Fruit fly (Drosophila melanogaster): ENCODE measurements around the gene CG6125.

Gene CG6125

DNA sequence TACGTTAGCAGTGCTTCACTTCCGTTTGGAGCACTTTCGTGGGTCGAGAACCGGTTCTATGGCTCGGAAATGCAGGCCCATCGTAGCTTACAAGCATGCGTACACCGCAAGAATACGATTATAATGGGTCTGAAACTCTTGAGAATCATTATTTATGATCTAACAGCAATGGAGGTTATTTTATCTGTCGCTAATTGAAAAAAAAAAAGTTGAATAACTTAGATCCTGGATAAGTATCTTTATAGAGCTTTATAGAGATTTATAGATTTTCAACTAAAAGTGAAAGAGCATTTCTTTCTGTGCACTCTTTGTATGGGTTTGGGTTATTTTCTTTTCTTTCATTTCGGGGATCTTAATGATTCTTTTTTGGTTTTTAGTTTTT is 20.9 kb upstream of the CG6125 start (continued):
- TF ChIP-seq Asciz (GFP tag; optimal IDR thresholded peaks at IDR 0.05) (peak; percentile 12), CG2202 (tag; optimal IDR thresholded peaks at IDR 0.05) (peak; percentile 69), CG17385 (GFP tag; optimal IDR thresholded peaks at IDR 0.05) (peak; percentile 46), CG10654 (GFP tag; optimal IDR thresholded peaks at IDR 0.05) (no peak), Six4 (GFP tag; optimal IDR thresholded peaks at IDR 0.05) (peak; percentile 9), nerfin-1 (tag; optimal IDR thresholded peaks at IDR 0.05) (peak; percentile 57), CG7839 (tag; optimal IDR thresholded peaks at IDR 0.05) (peak; percentile 67), Chrac-16 (GFP tag; optimal IDR thresholded peaks at IDR 0.05) (peak; percentile 60), CG16863 (GFP tag; optimal IDR thresholded peaks at IDR 0.05) (peak; percentile 50), Stat92E (GFP tag; optimal IDR thresholded peaks at IDR 0.05) (peak in 1 of 3 experiments; percentile 34), az2 (GFP tag; optimal IDR thresholded peaks at IDR 0.05) (peak; percentile 59), CG2712 (tag; optimal IDR thresholded peaks at IDR 0.05) (peak; percentile 84), CG17361 (GFP tag; IDR thresholded peaks at IDR 0.05) (peak; percentile 77), Elba2 (GFP tag; optimal IDR thresholded peaks at IDR 0.05) (no peak), CG9817 (tag; optimal IDR thresholded peaks at IDR 0.05) (peak; percentile 16), Antp (GFP tag; optimal IDR thresholded peaks at IDR 0.05) (peak; percentile 11), psq (GFP tag; optimal IDR thresholded peaks at IDR 0.05) (no peak), chif (GFP tag; optimal IDR thresholded peaks at IDR 0.05) (peak in 1 of 2 experiments; percentile 68), CG8478 (optimal IDR thresholded peaks at IDR 0.05) (no peak), CG5245 (GFP tag; optimal IDR thresholded peaks at IDR 0.05) (peak; percentile 32), E2f2 (GFP tag; IDR thresholded peaks at IDR 0.05) (peak; percentile 35; the same call in 1 of the 2 replicates), D19A (tag; optimal IDR thresholded peaks at IDR 0.05) (peak; percentile 56), ara (GFP tag; IDR thresholded peaks at IDR 0.05) (peak; percentile 37; the same call in 1 of the 2 replicates), hkb (optimal IDR thresholded peaks at IDR 0.05) (no peak), hkb (GFP tag; IDR thresholded peaks at IDR 0.05) (peak; percentile 56; the same call in 1 of the 2 replicates), bowl (GFP tag; IDR thresholded peaks at IDR 0.05) (no peak), CG10431 (GFP tag; optimal IDR thresholded peaks at IDR 0.05) (peak; percentile 3), ewg (GFP tag; optimal IDR thresholded peaks at IDR 0.05) (peak; percentile 33), kah (GFP tag; optimal IDR thresholded peaks at IDR 0.05) (no peak), CG30020 (tag; optimal IDR thresholded peaks at IDR 0.05) (peak; percentile 22), tll (GFP tag; optimal IDR thresholded peaks at IDR 0.05) (no peak), nerfin-2 (GFP tag; IDR thresholded peaks at IDR 0.05; ENCODE audit: partially characterized antibody) (no peak), Med (GFP tag) (peak; percentile 72), Hsf (GFP tag; optimal IDR thresholded peaks at IDR 0.05) (peak; percentile 47), HLHmδ (GFP tag; optimal IDR thresholded peaks at IDR 0.05) (no peak), CG32767 (GFP tag; IDR thresholded peaks at IDR 0.05) (peak; percentile 17; the same call in 1 of the 2 replicates), oc (tag; optimal IDR thresholded peaks at IDR 0.05) (peak; percentile 48), CG32772 (GFP tag; IDR thresholded peaks at IDR 0.05) (peak; percentile 43; the same call in 1 of the 2 replicates), bab2 (GFP tag; optimal IDR thresholded peaks at IDR 0.05) (peak; percentile 35), bsh (GFP tag; optimal IDR thresholded peaks at IDR 0.05) (peak; percentile 31 to 91), CG13123 (GFP tag; optimal IDR thresholded peaks at IDR 0.05) (peak; percentile 15), CG6854 (GFP tag; optimal IDR thresholded peaks at IDR 0.05) (no peak), fd96Cb (tag; optimal IDR thresholded peaks at IDR 0.05) (peak; percentile 56), CG1603 (tag; optimal IDR thresholded peaks at IDR 0.05) (peak; percentile 52), CG6254 (GFP tag; optimal IDR thresholded peaks at IDR 0.05) (peak; percentile 8), twi (tag; optimal IDR thresholded peaks at IDR 0.05) (peak; percentile 19), Sox102F (GFP tag; optimal IDR thresholded peaks at IDR 0.05) (peak; percentile 56), phol (tag; optimal IDR thresholded peaks at IDR 0.05) (peak; percentile 70), CG10959 (GFP tag; IDR thresholded peaks at IDR 0.05) (0 out of 2 replicates have a peak, but pooled peaks have one; percentile 11), NfI (GFP tag; optimal IDR thresholded peaks at IDR 0.05) (peak; percentile 24)

Measured in whole organism, embryonic.